Worm (Caenorhabditis elegans): ENCODE results near the gene C04G6.13.
A peak's percentile ranks its signal among the peaks of the same experiment; 100 is the strongest.

Gene C04G6.13

ce11 chrII:5130081-5130480, 36.0 kb downstream of the C04G6.13 start, which contains the start of gene lgc-56:
Gene lgc-56, plus strand, starts transcription at chrII:5130381.
- TF ChIP-seq fos-1 (tag; optimal IDR thresholded peaks at IDR 0.05) (no peak), unc-39 (tag; optimal IDR thresholded peaks at IDR 0.05) (no peak), peb-1 (tag; optimal IDR thresholded peaks at IDR 0.05) (no peak), nhr-25 (tag; optimal IDR thresholded peaks at IDR 0.05) (no peak), nhr-237 (tag; optimal IDR thresholded peaks at IDR 0.05) (no peak), nhr-10 (tag; optimal IDR thresholded peaks at IDR 0.05) (no peak), nhr-6 (tag; optimal IDR thresholded peaks at IDR 0.05) (no peak), ztf-4 (tag; optimal IDR thresholded peaks at IDR 0.05) (no peak), nhr-12 (tag; optimal IDR thresholded peaks at IDR 0.05) (no peak), ama-1 (optimal IDR thresholded peaks at IDR 0.05) (no peak), C34F6.9 (tag; optimal IDR thresholded peaks at IDR 0.05) (no peak), ztf-11 (tag; optimal IDR thresholded peaks at IDR 0.05) (no peak), mdl-1 (tag; optimal IDR thresholded peaks at IDR 0.05) (no peak), Y55F3AM.14 (GFP tag; optimal IDR thresholded peaks at IDR 0.05) (no peak), nhr-77 (tag; optimal IDR thresholded peaks at IDR 0.05) (no peak), dmd-4 (tag; optimal IDR thresholded peaks at IDR 0.05) (no peak), sem-4 (tag; optimal IDR thresholded peaks at IDR 0.05) (no peak), gmeb-1 (tag; optimal IDR thresholded peaks at IDR 0.05) (no peak), R02D3.7 (tag; optimal IDR thresholded peaks at IDR 0.05) (no peak), F13H6.1 (tag; optimal IDR thresholded peaks at IDR 0.05) (no peak)

- no peak for TF ChIP-seq ztf-11 (tag; optimal IDR thresholded peaks at IDR 0.05)
- no peak for TF ChIP-seq fos-1 (tag; optimal IDR thresholded peaks at IDR 0.05)
- TF ChIP-seq lin-13 (GFP tag; optimal IDR thresholded peaks at IDR 0.05), result no peak
- no peak for TF ChIP-seq blmp-1 (tag; optimal IDR thresholded peaks at IDR 0.05; ENCODE audit: insufficient read depth)
These were observed 37.8 kb downstream of the C04G6.13 start for ce11 chrII:5131800-5132199.

- no peak for TF ChIP-seq elt-3 (tag; optimal IDR thresholded peaks at IDR 0.05)
These were observed 42.3 kb downstream of the C04G6.13 start, which contains the start of gene F58A6.2 for ce11 chrII:5136296-5136767. Gene F58A6.2, plus strand, starts transcription at chrII:5136717.

ce11 chrII:5141945-5142514, 48.0 kb downstream of the C04G6.13 start, which contains the start of gene nas-29:
Gene nas-29, minus strand, starts transcription at chrII:5142036.
- TF ChIP-seq R02D3.7 (tag; optimal IDR thresholded peaks at IDR 0.05), result no peak
- no peak for TF ChIP-seq lin-39 (tag; optimal IDR thresholded peaks at IDR 0.05)
- TF ChIP-seq F13H6.1 (tag; optimal IDR thresholded peaks at IDR 0.05), result peak; percentile 28
- TF ChIP-seq sma-9 (GFP tag; optimal IDR thresholded peaks at IDR 0.05), result peak; percentile 50
- no peak for TF ChIP-seq sma-9 (tag; optimal IDR thresholded peaks at IDR 0.05)
- TF ChIP-seq blmp-1 (tag; optimal IDR thresholded peaks at IDR 0.05; ENCODE audit: insufficient read depth), result no peak
- TF ChIP-seq mdl-1 (tag; optimal IDR thresholded peaks at IDR 0.05), result peak in 1 of 2 experiments; percentile 6
- TF ChIP-seq snpc-4 (tag; optimal IDR thresholded peaks at IDR 0.05), result no peak
- peak; percentile 29 for TF ChIP-seq gmeb-1 (tag; optimal IDR thresholded peaks at IDR 0.05)
- no peak for TF ChIP-seq unc-62 (GFP tag; optimal IDR thresholded peaks at IDR 0.05)
- peak; percentile 28 for TF ChIP-seq sma-3 (GFP tag; optimal IDR thresholded peaks at IDR 0.05)
- TF ChIP-seq nhr-11 (tag; optimal IDR thresholded peaks at IDR 0.05), result no peak
- TF ChIP-seq crh-2 (tag; optimal IDR thresholded peaks at IDR 0.05), result peak; percentile 55
- TF ChIP-seq nhr-23 (tag; optimal IDR thresholded peaks at IDR 0.05), result no peak
- TF ChIP-seq fos-1 (tag; optimal IDR thresholded peaks at IDR 0.05), result peak; percentile 70
- TF ChIP-seq nhr-21 (tag; optimal IDR thresholded peaks at IDR 0.05), result peak; percentile 37

- TF ChIP-seq ztf-1 (GFP tag; conservative IDR thresholded peaks at IDR 0.05), result no peak
- no peak for TF ChIP-seq sma-9 (GFP tag; optimal IDR thresholded peaks at IDR 0.05)
- no peak for TF ChIP-seq sma-9 (tag; optimal IDR thresholded peaks at IDR 0.05)
- TF ChIP-seq crh-2 (tag; optimal IDR thresholded peaks at IDR 0.05), result no peak
- no peak for TF ChIP-seq unc-39 (tag; optimal IDR thresholded peaks at IDR 0.05)
- TF ChIP-seq nhr-237 (tag; optimal IDR thresholded peaks at IDR 0.05), result no peak
- TF ChIP-seq nhr-10 (tag; optimal IDR thresholded peaks at IDR 0.05), result no peak
- no peak for TF ChIP-seq lin-39 (tag; optimal IDR thresholded peaks at IDR 0.05)
- TF ChIP-seq sem-4 (tag; optimal IDR thresholded peaks at IDR 0.05), result no peak
- TF ChIP-seq nhr-11 (tag; optimal IDR thresholded peaks at IDR 0.05), result no peak
- no peak for TF ChIP-seq nhr-6 (tag; optimal IDR thresholded peaks at IDR 0.05)
- TF ChIP-seq aly-2 (tag; optimal IDR thresholded peaks at IDR 0.05), result no peak
- no peak for TF ChIP-seq mab-5 (tag; optimal IDR thresholded peaks at IDR 0.05)
- no peak for TF ChIP-seq fos-1 (tag; optimal IDR thresholded peaks at IDR 0.05)
- TF ChIP-seq zag-1 (tag; optimal IDR thresholded peaks at IDR 0.05), result no peak
- TF ChIP-seq elt-3 (tag; optimal IDR thresholded peaks at IDR 0.05), result no peak
- TF ChIP-seq C34F6.9 (tag; optimal IDR thresholded peaks at IDR 0.05), result no peak
- no peak for TF ChIP-seq peb-1 (tag; optimal IDR thresholded peaks at IDR 0.05)
- no peak for TF ChIP-seq lsy-2 (tag; optimal IDR thresholded peaks at IDR 0.05)
- TF ChIP-seq ztf-4 (tag; optimal IDR thresholded peaks at IDR 0.05), result no peak
These were observed 48.6 kb downstream of the C04G6.13 start, which contains the start of gene F58A6.1 for ce11 chrII:5142619-5143018. Gene F58A6.1, plus strand, starts transcription at chrII:5142919.
